Worm (Caenorhabditis elegans): ENCODE measurements around the gene kin-19.
"Not testable (repeated sequence)": the region's sequence is repeated elsewhere in the genome, so short reads cannot be mapped to it uniquely, and the experiment has no call there.

- not testable (repeated sequence) for TF ChIP-seq klf-2 (GFP tag; conservative IDR thresholded peaks at IDR 0.05); flt-1 (GFP tag; IDR thresholded peaks at IDR 0.05)
Observed at ce11 chrIII:4060856-4061383, 25.5 kb downstream of the kin-19 start.
